Fruit fly (Drosophila melanogaster) Kc167 (cell line): ENCODE results near the gene CG7530.

Experiments used
- Myc ChIP-seq: fragments of >200 bp; optimal IDR thresholded peaks from 2 replicates; lab custom pipeline; 2017; ENCODE audit warnings: missing external identifiers
- Sin3A ChIP-seq: fragments of >200 bp; optimal IDR thresholded peaks from 2 replicates; lab custom pipeline; 2018; ENCODE audit warnings: missing external identifiers
- h ChIP-seq: fragments of >200 bp; optimal IDR thresholded peaks from 3 replicates; lab custom pipeline; 2018; ENCODE audit warnings: missing external identifiers
- psq ChIP-seq: fragments of >200 bp; optimal IDR thresholded peaks from 2 replicates; lab custom pipeline; 2017; ENCODE audit warnings: missing external identifiers
- ttk ChIP-seq: sonication (Bioruptor generic); optimal IDR thresholded peaks from 2 replicates; lab custom pipeline; 2017; ENCODE audit warnings: missing external identifiers

DNA sequence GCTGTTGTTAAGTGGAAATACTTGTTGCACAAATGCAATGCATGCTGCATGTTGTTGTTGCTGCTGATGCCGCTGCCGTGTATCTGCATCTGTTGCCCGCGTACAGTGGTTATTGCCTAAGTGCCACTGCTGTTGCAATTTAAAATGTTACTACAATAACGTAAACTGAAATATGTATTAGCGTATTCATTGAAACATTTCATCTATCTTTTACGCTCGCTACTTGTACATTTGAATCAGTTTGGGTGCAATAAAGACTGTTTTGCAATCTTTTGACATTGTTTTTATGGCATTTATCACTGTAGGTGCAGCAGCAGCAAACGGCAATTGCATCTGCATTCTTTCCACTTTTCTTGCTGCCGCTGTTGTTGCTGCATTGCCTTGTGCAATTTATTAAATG is 11.9 kb downstream of the CG7530 start:
- TF ChIP-seq Sin3A (lab: Kevin White, UChicago) (no peak), h (lab: Kevin White, UChicago) (no peak), psq (no peak), ttk (lab: Kevin White, UChicago) (no peak), Myc (lab: Kevin White, UChicago) (no peak)
